Worm (Caenorhabditis elegans): Measurements from ENCODE around the gene hmit-1.3.

hmit-1.3 gene

DNA sequence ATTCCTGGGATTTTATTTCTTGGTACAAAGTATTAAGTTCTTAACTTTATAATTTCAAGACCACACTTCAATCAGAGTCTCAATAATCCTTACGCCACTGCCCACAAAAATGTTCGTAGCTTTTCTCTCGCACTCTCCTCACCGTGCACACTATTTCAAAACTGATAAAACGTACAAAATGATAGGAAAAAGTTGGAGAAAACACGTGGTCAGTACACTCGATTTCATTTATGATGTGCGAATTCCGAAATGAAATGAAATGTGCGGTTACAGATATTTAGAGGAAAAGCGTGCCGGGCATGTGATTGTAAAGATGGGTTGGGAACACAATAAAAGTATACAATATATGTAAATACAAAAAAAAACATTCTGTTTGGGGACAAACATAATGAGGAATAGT, 1.0 kb upstream of the hmit-1.3 start (continued):
- TF ChIP-seq nhr-77 (tag; optimal IDR thresholded peaks at IDR 0.05) = no peak
- TF ChIP-seq unc-39 (tag; optimal IDR thresholded peaks at IDR 0.05) = no peak
- no peak for TF ChIP-seq lin-39 (tag; optimal IDR thresholded peaks at IDR 0.05)
- peak; percentile 77 for TF ChIP-seq nhr-48 (tag; optimal IDR thresholded peaks at IDR 0.05)
- TF ChIP-seq ZK337.2 (GFP tag; IDR thresholded peaks at IDR 0.05) = no peak
- TF ChIP-seq cey-2 (tag; optimal IDR thresholded peaks at IDR 0.05; ENCODE audit: borderline replicate concordance, insufficient read depth) = no peak
- no peak for TF ChIP-seq lir-3 (tag; optimal IDR thresholded peaks at IDR 0.05)
- no peak for TF ChIP-seq ZK546.5 (tag; optimal IDR thresholded peaks at IDR 0.05)
- TF ChIP-seq nhr-10 (tag; optimal IDR thresholded peaks at IDR 0.05) = no peak
- no peak for TF ChIP-seq spr-3 (GFP tag; optimal IDR thresholded peaks at IDR 0.05)
- no peak for TF ChIP-seq unc-130 (GFP tag; optimal IDR thresholded peaks at IDR 0.05)
- TF ChIP-seq lin-29 (GFP tag; IDR thresholded peaks at IDR 0.05) = no peak
- TF ChIP-seq set-16 (GFP tag; IDR thresholded peaks at IDR 0.05) = no peak
- TF ChIP-seq mxl-3 (GFP tag; optimal IDR thresholded peaks at IDR 0.05) = peak; percentile 79
- no peak for TF ChIP-seq nhr-76 (tag; optimal IDR thresholded peaks at IDR 0.05)
- no peak for TF ChIP-seq nhr-42 (GFP tag; IDR thresholded peaks at IDR 0.05)

DNA sequence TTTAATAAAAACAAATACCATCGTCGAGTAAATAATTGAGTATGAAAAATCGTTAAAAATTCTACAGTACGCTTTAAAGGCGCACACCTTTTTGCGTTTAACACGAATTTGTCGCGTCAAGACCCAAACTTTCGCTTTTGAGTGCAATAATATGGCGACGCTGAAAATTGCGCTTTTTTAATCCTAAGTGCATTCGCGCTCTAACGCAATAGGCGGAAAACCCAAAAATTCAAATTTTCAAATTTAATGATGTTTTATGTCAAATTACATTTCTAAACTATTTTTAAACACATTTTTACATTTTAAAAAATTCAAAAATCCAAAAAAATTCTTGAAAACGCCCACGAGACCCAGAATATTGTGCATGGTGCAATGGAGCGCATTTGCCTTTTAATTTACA, 7.6 kb downstream of the hmit-1.3 start:
- TF ChIP-seq lin-38 (GFP tag; IDR thresholded peaks at IDR 0.05) = peak; percentile 46
- no peak for TF ChIP-seq madf-5 (GFP tag; IDR thresholded peaks at IDR 0.05)

DNA sequence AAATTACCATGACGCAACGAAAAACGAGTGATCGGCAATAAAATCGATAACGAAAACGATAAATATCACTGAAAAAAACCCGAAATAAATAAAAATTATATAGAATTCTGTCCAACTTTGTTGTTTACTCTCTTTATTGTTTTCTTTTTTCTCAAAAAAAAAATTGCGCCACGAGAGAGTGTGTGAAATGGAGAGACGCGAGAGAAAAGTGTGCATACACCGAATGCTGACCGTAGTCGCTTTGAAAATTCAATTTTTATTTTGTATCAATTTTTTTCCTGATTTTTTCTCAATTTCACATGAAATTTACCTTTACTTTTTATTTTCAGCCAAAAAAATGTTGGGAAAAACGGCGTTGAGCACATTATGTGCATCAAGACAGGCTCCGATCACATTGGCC, 9.5 kb downstream of the hmit-1.3 start, which contains the start of the genes M01F1.4 and mrpl-35:
Gene M01F1.4 (minus strand): TSS at position 126 of the 400 bp plus-strand sequence.
Gene mrpl-35 (plus strand): TSS at position 330 of the 400 bp plus-strand sequence.
- TF ChIP-seq ZK337.2 (GFP tag; IDR thresholded peaks at IDR 0.05) = no peak
- no peak for TF ChIP-seq snpc-1.2 (GFP tag; IDR thresholded peaks at IDR 0.05)
- TF ChIP-seq tag-97 (GFP tag; IDR thresholded peaks at IDR 0.05) = no peak
- no peak for TF ChIP-seq spr-1 (tag; optimal IDR thresholded peaks at IDR 0.05)
- TF ChIP-seq pqm-1 (tag; optimal IDR thresholded peaks at IDR 0.05) = no peak
- no peak for TF ChIP-seq T20F7.1 (GFP tag; optimal IDR thresholded peaks at IDR 0.05)
- peak; percentile 57 for TF ChIP-seq dve-1 (tag; optimal IDR thresholded peaks at IDR 0.05; ENCODE audit: insufficient read depth)
- TF ChIP-seq ctbp-1 (GFP tag; IDR thresholded peaks at IDR 0.05) = no peak
- TF ChIP-seq F44E2.7 (GFP tag; IDR thresholded peaks at IDR 0.05) = no peak
- peak; percentile 66 for TF ChIP-seq unc-130 (GFP tag; optimal IDR thresholded peaks at IDR 0.05)
- TF ChIP-seq zip-11 (GFP tag; IDR thresholded peaks at IDR 0.05) = no peak
- TF ChIP-seq mes-2 (tag; optimal IDR thresholded peaks at IDR 0.05; ENCODE audit: poor library complexity, severe bottlenecking) = peak; percentile 72
- TF ChIP-seq lim-7 (GFP tag; IDR thresholded peaks at IDR 0.05) = no peak
- TF ChIP-seq D1046.2 (GFP tag; IDR thresholded peaks at IDR 0.05) = no peak
- TF ChIP-seq Y75B8A.6 (GFP tag; IDR thresholded peaks at IDR 0.05) = no peak
- TF ChIP-seq nhr-42 (GFP tag; IDR thresholded peaks at IDR 0.05) = no peak
- no peak for TF ChIP-seq pha-4 (GFP tag; IDR thresholded peaks at IDR 0.05)
- TF ChIP-seq pha-4 (tag; optimal IDR thresholded peaks at IDR 0.05) = peak; percentile 74
- no peak for TF ChIP-seq nhr-11 (tag; optimal IDR thresholded peaks at IDR 0.05)
- TF ChIP-seq skn-1 (tag; optimal IDR thresholded peaks at IDR 0.05) = no peak
- peak in 1 of 2 experiments; percentile 97 for TF ChIP-seq lsy-2 (tag; optimal IDR thresholded peaks at IDR 0.05)
- TF ChIP-seq fkh-10 (GFP tag; optimal IDR thresholded peaks at IDR 0.05) = no peak
- TF ChIP-seq ceh-32 (tag; optimal IDR thresholded peaks at IDR 0.05; ENCODE audit: poor library complexity) = no peak
- no peak for TF ChIP-seq nhr-237 (tag; optimal IDR thresholded peaks at IDR 0.05)
- peak; percentile 7 for TF ChIP-seq nhr-28 (tag; optimal IDR thresholded peaks at IDR 0.05)
- TF ChIP-seq daf-16 (GFP tag; optimal IDR thresholded peaks at IDR 0.05) = peak in 1 of 2 experiments; percentile 25
- TF ChIP-seq daf-16 (tag; optimal IDR thresholded peaks at IDR 0.05) = peak; percentile 91
- TF ChIP-seq aha-1 (tag) = peak; percentile 85
- no peak for TF ChIP-seq gei-8 (GFP tag; optimal IDR thresholded peaks at IDR 0.05)
- TF ChIP-seq fos-1 (tag; optimal IDR thresholded peaks at IDR 0.05) = no peak
- TF ChIP-seq lir-3 (tag; optimal IDR thresholded peaks at IDR 0.05) = no peak
- no peak for TF ChIP-seq snpc-4 (tag; optimal IDR thresholded peaks at IDR 0.05)
- TF ChIP-seq arid-1 (GFP tag; conservative IDR thresholded peaks at IDR 0.05) = no peak
- no peak for TF ChIP-seq attf-4 (tag; optimal IDR thresholded peaks at IDR 0.05)
- no peak for TF ChIP-seq saeg-2 (GFP tag; IDR thresholded peaks at IDR 0.05)
- no peak for TF ChIP-seq ama-1 (optimal IDR thresholded peaks at IDR 0.05)
- TF ChIP-seq egl-27 (tag; optimal IDR thresholded peaks at IDR 0.05) = no peak

Data from whole organism, L4 larva.